Worm (Caenorhabditis elegans) whole organism, L3 larva: ENCODE measurements around the gene clec-58.

Experiments
- ceh-9 ChIP-seq: sonication (generic microtip); optimal IDR thresholded peaks from 2 replicates; lab custom pipeline; 2018; ENCODE audit warnings: missing biosample characterization, missing genetic modification characterization
- daf-12 ChIP-seq: fragments of 150-350 bp; optimal IDR thresholded peaks from 2 replicates; lab custom pipeline; 2014; ENCODE audit warnings: missing biosample characterization, missing genetic modification reagents, missing genetic modification characterization
- jun-1 ChIP-seq: fragments of 150-350 bp; optimal IDR thresholded peaks from 2 replicates; lab custom pipeline; 2014; ENCODE audit warnings: missing biosample characterization, missing genetic modification reagents, missing genetic modification characterization
- lin-39 ChIP-seq: fragments of 150-350 bp; optimal IDR thresholded peaks from 2 replicates; lab custom pipeline; 2018; ENCODE audit warnings: missing biosample characterization, missing genetic modification reagents, missing genetic modification characterization
- nhr-237 ChIP-seq: fragments of 150-350 bp; optimal IDR thresholded peaks from 2 replicates; lab custom pipeline; 2014; ENCODE audit warnings: missing biosample characterization, missing genetic modification characterization
- nhr-77 ChIP-seq: fragments of 150-350 bp; optimal IDR thresholded peaks from 2 replicates; lab custom pipeline; 2014; ENCODE audit warnings: missing biosample characterization, missing genetic modification characterization
- pha-4 ChIP-seq: fragments of 150-350 bp; optimal IDR thresholded peaks from 2 replicates; lab custom pipeline; 2014; ENCODE audit warnings: missing biosample characterization, missing genetic modification reagents, missing genetic modification characterization

DNA sequence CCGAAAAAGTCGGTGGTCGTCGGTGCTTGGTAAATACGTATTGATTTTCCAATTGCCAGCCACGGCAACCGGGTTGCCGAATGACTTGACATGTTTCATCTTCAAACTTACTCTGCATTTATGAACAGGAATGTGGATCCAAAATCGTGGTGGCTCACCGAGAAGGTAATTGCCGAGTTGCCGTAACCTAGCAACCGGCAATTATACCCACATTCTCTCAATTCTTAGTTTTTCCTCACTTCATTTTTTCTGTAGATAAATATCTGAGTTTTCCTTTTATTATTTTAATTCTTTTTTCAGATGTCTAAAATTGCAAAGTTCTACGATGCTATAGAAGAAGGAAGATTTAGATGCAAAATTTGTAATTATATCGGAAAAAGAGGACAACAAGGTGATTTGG, 23.3 kb downstream of the clec-58 start, which contains the start of gene ZK673.4:
- no peak for TF ChIP-seq pha-4 (tag; lab: Kevin White, UChicago)
- no peak for TF ChIP-seq nhr-77 (tag; lab: Kevin White, UChicago)
- no peak for TF ChIP-seq daf-12 (tag; lab: Kevin White, UChicago)
- TF ChIP-seq lin-39 (tag; lab: Kevin White, UChicago) = no peak
- TF ChIP-seq ceh-9 (tag; lab: Kevin White, UChicago) = no peak
- no peak for TF ChIP-seq nhr-237
- TF ChIP-seq jun-1 (tag; lab: Kevin White, UChicago) = no peak
